Worm (Caenorhabditis elegans) whole organism, L4 larva: ENCODE results near the gene cept-1.

Source experiments
- F37D6.2 ChIP-seq: sonication (generic microtip); optimal IDR thresholded peaks from 2 replicates; lab custom pipeline; 2016; ENCODE audit warnings: mild to moderate bottlenecking, missing genetic modification characterization, missing compliant biosample characterization
- T26A8.4 ChIP-seq: fragments of 200-800 bp; sonication (Bioruptor generic); IDR thresholded peaks from 2 replicates; pipeline ENCODE4 v1.3.6; 2022; ENCODE audit warnings: missing genetic modification characterization, missing compliant biosample characterization
- mdt-29 ChIP-seq: fragments of 200-800 bp; sonication (Bioruptor generic); IDR thresholded peaks from 2 replicates; pipeline ENCODE4 v1.3.6; 2022; ENCODE audit warnings: missing genetic modification reagents, missing genetic modification characterization, missing compliant biosample characterization
- nhr-11 ChIP-seq: fragments of 150-350 bp; optimal IDR thresholded peaks from 2 replicates; lab custom pipeline; 2014; ENCODE audit warnings: missing biosample characterization, missing genetic modification characterization
- set-16 ChIP-seq: fragments of 200-800 bp; sonication (Bioruptor generic); IDR thresholded peaks from 2 replicates; pipeline ENCODE4 v1.3.6; 2022; ENCODE audit warnings: missing genetic modification reagents, missing genetic modification characterization, missing compliant biosample characterization
- skn-1 ChIP-seq: fragments of 150-350 bp; optimal IDR thresholded peaks from 2 replicates; lab custom pipeline; 2014; ENCODE audit warnings: missing biosample characterization, missing genetic modification characterization

DNA sequence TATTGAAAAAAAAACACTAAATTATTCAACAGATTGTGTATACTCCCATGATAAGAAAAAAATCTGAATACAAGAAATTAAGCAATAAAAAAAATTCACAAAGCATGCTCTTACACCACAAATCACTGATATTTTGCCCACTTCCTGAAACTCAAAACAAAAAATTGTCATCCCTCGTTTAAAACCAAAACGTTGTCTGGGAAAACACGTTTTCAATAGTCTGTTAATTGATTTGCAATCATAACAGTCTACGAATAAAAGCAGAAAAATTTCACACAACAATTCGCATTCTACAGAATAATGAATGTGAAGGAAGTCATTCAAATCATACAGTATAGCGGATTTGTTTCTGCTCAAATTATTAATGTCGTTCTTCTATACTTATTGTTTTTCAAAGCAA, 25.7 kb downstream of the cept-1 start, which contains the start of gene str-124:
- TF ChIP-seq nhr-11 (tag; lab: Kevin White, UChicago), result no peak
- TF ChIP-seq mdt-29 (GFP tag; lab: Robert Waterston, UW), result no peak
- no peak for TF ChIP-seq T26A8.4 (GFP tag; lab: Robert Waterston, UW)
- no peak for TF ChIP-seq skn-1 (tag; lab: Kevin White, UChicago)
- no peak for TF ChIP-seq F37D6.2
- TF ChIP-seq set-16 (GFP tag; lab: Robert Waterston, UW), result no peak
